Worm (Caenorhabditis elegans) whole organism, L4/young adult: Measurements from ENCODE around the gene ttbk-2.1.
"Not testable (repeated sequence)": the region's sequence is repeated elsewhere in the genome, so short reads cannot be mapped to it uniquely, and the experiment has no call there.

Experiments used
- dao-5 ChIP-seq: sonication (generic microtip); optimal IDR thresholded peaks from 2 replicates; lab custom pipeline; 2016; ENCODE audit warnings: missing genotype, missing genetic modification characterization, moderate library complexity, missing compliant biosample characterization
- him-1 ChIP-seq: sonication (generic microtip); optimal IDR thresholded peaks from 2 replicates; lab custom pipeline; 2016; ENCODE audit warnings: missing genotype, missing genetic modification reagents, missing genetic modification characterization, missing compliant biosample characterization

DNA sequence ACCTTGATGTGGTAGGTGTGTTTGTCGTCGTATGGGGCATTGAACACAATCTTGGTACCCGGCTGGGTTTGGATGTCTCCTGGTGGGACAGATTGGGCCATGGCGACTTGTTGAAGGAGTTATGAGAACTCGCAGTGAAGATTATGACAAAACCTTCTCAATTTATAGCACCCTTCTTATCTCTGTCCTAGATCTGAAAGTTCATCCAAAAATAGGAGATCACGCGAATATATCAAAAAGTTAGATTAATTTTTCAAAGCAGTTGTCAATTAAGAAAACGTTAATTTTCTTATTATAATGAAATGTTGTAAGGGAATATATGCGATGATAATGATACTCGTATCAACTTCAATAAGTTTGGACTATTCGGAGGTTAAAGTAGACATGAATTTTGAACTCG lies 36.8 kb downstream of the ttbk-2.1 start, which contains the start of gene msp-51:
- not testable (repeated sequence) for TF ChIP-seq him-1, dao-5 (tag; lab: Kevin White, UChicago)
